Fruit fly (Drosophila melanogaster) whole organism, embryonic: ENCODE data around the gene NimC3.

Experiments used
- Adf1 ChIP-seq: fragments of 200-800 bp; sonication (Bioruptor generic); IDR thresholded peaks from 2 replicates; pipeline ENCODE4 v1.3.6; 2022; ENCODE audit warnings: missing biosample characterization, missing genetic modification characterization
- Asciz ChIP-seq: fragments of 200-800 bp; sonication (Bioruptor generic); optimal IDR thresholded peaks from 2 replicates; lab custom pipeline; 2017; ENCODE audit warnings: missing biosample characterization, mild to moderate bottlenecking, missing genetic modification characterization, missing genetic modification reagents
- CG10267 ChIP-seq: fragments of 200-800 bp; sonication (Bioruptor generic); optimal IDR thresholded peaks from 2 replicates; lab custom pipeline; 2018; ENCODE audit warnings: missing biosample characterization, mild to moderate bottlenecking, missing genetic modification characterization, moderate library complexity
- CG12155 ChIP-seq: fragments of 200-800 bp; sonication (Bioruptor generic); optimal IDR thresholded peaks from 3 replicates; lab custom pipeline; 2016; ENCODE audit warnings: missing biosample characterization, missing genetic modification characterization
- CG13424 ChIP-seq: fragments of 200-800 bp; sonication (Bioruptor generic); optimal IDR thresholded peaks from 2 replicates; lab custom pipeline; 2019; ENCODE audit warnings: missing biosample characterization, mild to moderate bottlenecking, missing genetic modification characterization, moderate library complexity
- CG13894 ChIP-seq: fragments of 200-800 bp; sonication (Bioruptor generic); optimal IDR thresholded peaks from 3 replicates; lab custom pipeline; 2018; ENCODE audit warnings: missing biosample characterization, mild to moderate bottlenecking, missing genetic modification characterization, moderate library complexity
- CG15011 ChIP-seq: fragments of 200-800 bp; sonication (Bioruptor generic); optimal IDR thresholded peaks from 3 replicates; lab custom pipeline; 2018; ENCODE audit warnings: missing biosample characterization, mild to moderate bottlenecking, missing genetic modification characterization
- CG15514 ChIP-seq: fragments of 200-800 bp; sonication (Bioruptor generic); optimal IDR thresholded peaks from 3 replicates; lab custom pipeline; 2017; ENCODE audit warnings: missing biosample characterization, missing genetic modification characterization, mild to moderate bottlenecking, moderate library complexity, missing genetic modification reagents
- CG17328 ChIP-seq: fragments of 200-800 bp; sonication (Bioruptor generic); IDR thresholded peaks from 2 replicates; pipeline ENCODE4 v1.3.6; 2022; ENCODE audit warnings: missing biosample characterization, missing genetic modification characterization
- CG31365 ChIP-seq: fragments of 200-800 bp; sonication (Bioruptor generic); optimal IDR thresholded peaks from 2 replicates; lab custom pipeline; 2018; ENCODE audit warnings: missing biosample characterization, mild to moderate bottlenecking, missing genetic modification characterization
- CG3995 ChIP-seq: fragments of 200-800 bp; sonication (Bioruptor generic); optimal IDR thresholded peaks from 3 replicates; lab custom pipeline; 2016; ENCODE audit warnings: missing biosample characterization, missing genetic modification characterization
- CG4424 ChIP-seq: fragments of 200-800 bp; sonication (Bioruptor generic); optimal IDR thresholded peaks from 3 replicates; lab custom pipeline; 2016; ENCODE audit warnings: missing biosample characterization, missing genetic modification characterization
- CG4820 ChIP-seq: fragments of 200-800 bp; sonication (Bioruptor generic); optimal IDR thresholded peaks from 3 replicates; lab custom pipeline; 2016; ENCODE audit warnings: missing biosample characterization, missing genetic modification characterization
- CG6272 ChIP-seq: fragments of 200-800 bp; sonication (Bioruptor generic); IDR thresholded peaks from 2 replicates; pipeline ENCODE4 v1.3.6; 2022; ENCODE audit warnings: missing biosample characterization, missing genetic modification characterization
- CG7271 ChIP-seq: fragments of 200-800 bp; sonication (Bioruptor generic); optimal IDR thresholded peaks from 2 replicates; lab custom pipeline; 2018; ENCODE audit warnings: missing biosample characterization, mild to moderate bottlenecking, missing genetic modification characterization, moderate library complexity
- CG7372 ChIP-seq: fragments of 200-800 bp; sonication (Bioruptor generic); IDR thresholded peaks from 2 replicates; pipeline ENCODE4 v1.3.6; 2022; ENCODE audit warnings: missing biosample characterization, missing genetic modification characterization
- CG8388 ChIP-seq: fragments of 200-800 bp; sonication (Bioruptor generic); optimal IDR thresholded peaks from 2 replicates; lab custom pipeline; 2019; ENCODE audit warnings: missing biosample characterization, mild to moderate bottlenecking, missing genetic modification characterization, moderate library complexity
- CG8765 ChIP-seq: fragments of 200-800 bp; sonication (Bioruptor generic); IDR thresholded peaks from 2 replicates; pipeline ENCODE4 v1.3.6; 2022; ENCODE audit warnings: missing biosample characterization, missing genetic modification characterization
- CG9797 ChIP-seq: fragments of 200-800 bp; sonication (Bioruptor generic); optimal IDR thresholded peaks from 3 replicates; lab custom pipeline; 2018; ENCODE audit warnings: missing biosample characterization, mild to moderate bottlenecking, missing genetic modification characterization
- CG9817 ChIP-seq: fragments of 200-800 bp; sonication (Bioruptor generic); optimal IDR thresholded peaks from 2 replicates; lab custom pipeline; 2018; ENCODE audit warnings: missing biosample characterization, mild to moderate bottlenecking, missing genetic modification characterization, moderate library complexity
- CG9876 ChIP-seq: fragments of 200-800 bp; sonication (Bioruptor generic); optimal IDR thresholded peaks from 2 replicates; lab custom pipeline; 2016; ENCODE audit warnings: missing biosample characterization, missing genetic modification characterization
- Chrac-16 ChIP-seq: fragments of 200-800 bp; sonication (Bioruptor generic); optimal IDR thresholded peaks from 3 replicates; lab custom pipeline; 2016; ENCODE audit warnings: missing biosample characterization, missing genetic modification characterization
- Dip3 ChIP-seq: fragments of 200-800 bp; sonication (Bioruptor generic); optimal IDR thresholded peaks from 3 replicates; lab custom pipeline; 2016; ENCODE audit warnings: missing biosample characterization, missing genetic modification characterization
- Dll ChIP-seq: fragments of 200-800 bp; sonication (Bioruptor generic); IDR thresholded peaks from 4 replicates; pipeline ENCODE4 v1.3.6; 2022; ENCODE audit warnings: missing biosample characterization, missing genetic modification characterization; ENCODE audit not compliant: partially characterized antibody
- ERR ChIP-seq: fragments of 200-800 bp; sonication (Bioruptor generic); optimal IDR thresholded peaks from 2 replicates; lab custom pipeline; 2016; ENCODE audit warnings: missing biosample characterization, missing genetic modification characterization
- Fer1 ChIP-seq: fragments of 200-800 bp; sonication (Bioruptor generic); optimal IDR thresholded peaks from 2 replicates; lab custom pipeline; 2017; ENCODE audit warnings: missing biosample characterization, mild to moderate bottlenecking, missing genetic modification characterization
- Hr39 ChIP-seq: fragments of >200 bp; optimal IDR thresholded peaks from 2 replicates; lab custom pipeline; 2017
- Hr51 ChIP-seq, 2 experiments: fragments of 200-800 bp; sonication (Bioruptor generic); optimal IDR thresholded peaks; 2 replicates in 1 of 2; 3 replicates in 1 of 2; lab custom pipeline; 2016 to 2018; ENCODE audit warnings: missing biosample characterization in 2 of 2, missing genetic modification characterization in 2 of 2, mild to moderate bottlenecking in 1 of 2, moderate library complexity in 1 of 2
- NK7.1 ChIP-seq: fragments of 200-800 bp; sonication (Bioruptor generic); optimal IDR thresholded peaks from 3 replicates; lab custom pipeline; 2016; ENCODE audit warnings: missing biosample characterization, missing genetic modification characterization
- Nf-YB ChIP-seq: fragments of 200-800 bp; sonication (Bioruptor generic); optimal IDR thresholded peaks from 3 replicates; lab custom pipeline; 2019; ENCODE audit warnings: missing biosample characterization, mild to moderate bottlenecking, missing genetic modification characterization, moderate library complexity
- NfI ChIP-seq: fragments of 200-800 bp; sonication (Bioruptor generic); optimal IDR thresholded peaks from 3 replicates; lab custom pipeline; 2018; ENCODE audit warnings: missing biosample characterization, mild to moderate bottlenecking, missing genetic modification characterization, moderate library complexity
- Sox102F ChIP-seq: fragments of 200-800 bp; sonication (Bioruptor generic); optimal IDR thresholded peaks from 2 replicates; lab custom pipeline; 2018; ENCODE audit warnings: missing biosample characterization, mild to moderate bottlenecking, missing genetic modification characterization, moderate library complexity
- Sry-β ChIP-seq: fragments of 200-800 bp; sonication (Bioruptor generic); optimal IDR thresholded peaks from 2 replicates; lab custom pipeline; 2018; ENCODE audit warnings: missing biosample characterization, mild to moderate bottlenecking, missing genetic modification characterization, moderate library complexity
- Tbp ChIP-seq: fragments of >200 bp; optimal IDR thresholded peaks from 2 replicates; lab custom pipeline; 2018; ENCODE audit warnings: missing biosample characterization, missing genetic modification characterization
- Vsx1 ChIP-seq: fragments of 200-800 bp; sonication (Bioruptor generic); optimal IDR thresholded peaks from 2 replicates; lab custom pipeline; 2017; ENCODE audit warnings: missing biosample characterization, mild to moderate bottlenecking, missing genetic modification characterization, missing genetic modification reagents
- az2 ChIP-seq: fragments of 200-800 bp; sonication (Bioruptor generic); optimal IDR thresholded peaks from 3 replicates; lab custom pipeline; 2016; ENCODE audit warnings: missing biosample characterization, missing genetic modification characterization
- bigmax ChIP-seq: fragments of 200-800 bp; sonication (Bioruptor generic); optimal IDR thresholded peaks from 2 replicates; lab custom pipeline; 2018; ENCODE audit warnings: missing biosample characterization, mild to moderate bottlenecking, missing genetic modification characterization
- cad ChIP-seq: fragments of >200 bp; optimal IDR thresholded peaks from 2 replicates; lab custom pipeline; 2017; ENCODE audit warnings: missing biosample characterization, missing genetic modification characterization
- corto ChIP-seq: fragments of 200-800 bp; sonication (Bioruptor generic); optimal IDR thresholded peaks from 2 replicates; lab custom pipeline; 2016; ENCODE audit warnings: missing biosample characterization, mild to moderate bottlenecking, missing genetic modification characterization, moderate library complexity
- ems ChIP-seq: fragments of 200-800 bp; sonication (Bioruptor generic); optimal IDR thresholded peaks from 3 replicates; lab custom pipeline; 2016; ENCODE audit warnings: missing biosample characterization, missing genetic modification characterization
- esg ChIP-seq: fragments of 200-800 bp; sonication (Bioruptor generic); conservative IDR thresholded peaks from 2 replicates; pipeline ENCODE4 v1.3.6; 2022; ENCODE audit warnings: missing biosample characterization, missing genetic modification characterization
- fd96Cb ChIP-seq: fragments of 200-800 bp; sonication (Bioruptor generic); optimal IDR thresholded peaks from 2 replicates; lab custom pipeline; 2018; ENCODE audit warnings: missing biosample characterization, mild to moderate bottlenecking, missing genetic modification characterization, moderate library complexity
- gsb ChIP-seq: fragments of 200-800 bp; sonication (Bioruptor generic); IDR thresholded peaks from 2 replicates; pipeline ENCODE4 v1.3.6; 2022; ENCODE audit warnings: missing biosample characterization, missing genetic modification characterization
- ham ChIP-seq: fragments of 200-800 bp; sonication (Bioruptor generic); IDR thresholded peaks from 2 replicates; pipeline ENCODE4 v1.3.6; 2022; ENCODE audit warnings: missing biosample characterization, missing genetic modification characterization
- jing ChIP-seq: fragments of 200-800 bp; sonication (Bioruptor generic); optimal IDR thresholded peaks from 2 replicates; lab custom pipeline; 2018; ENCODE audit warnings: missing biosample characterization, mild to moderate bottlenecking, missing genetic modification characterization
- kah ChIP-seq: fragments of 200-800 bp; sonication (Bioruptor generic); optimal IDR thresholded peaks from 2 replicates; lab custom pipeline; 2018; ENCODE audit warnings: missing biosample characterization, mild to moderate bottlenecking, missing genetic modification characterization
- nmo ChIP-seq: fragments of 200-800 bp; sonication (Bioruptor generic); optimal IDR thresholded peaks from 2 replicates; lab custom pipeline; 2018; ENCODE audit warnings: missing biosample characterization, mild to moderate bottlenecking, missing genetic modification characterization, moderate library complexity
- prd ChIP-seq, 3 experiments: fragments of >200 bp in 2 of 3; fragments of 200-800 bp in 1 of 3; sonication (Bioruptor generic) in 1 of 3; optimal IDR thresholded peaks in 2 of 3; IDR thresholded peaks in 1 of 3; 2 replicates in 2 of 3; 3 replicates in 1 of 3; pipeline versions ENCODE4 v1.3.6 to Lab custom; 2017 to 2022; ENCODE audit warnings: missing biosample characterization in 1 of 3, missing genetic modification characterization in 1 of 3
- pros ChIP-seq: fragments of 200-800 bp; sonication (Bioruptor generic); optimal IDR thresholded peaks from 3 replicates; lab custom pipeline; 2019; ENCODE audit warnings: missing biosample characterization, mild to moderate bottlenecking, missing genetic modification characterization, moderate library complexity
- sna ChIP-seq: fragments of 200-800 bp; sonication (Bioruptor generic); IDR thresholded peaks from 2 replicates; pipeline ENCODE4 v1.3.6; 2022; ENCODE audit warnings: missing biosample characterization, missing genetic modification characterization; ENCODE audit not compliant: partially characterized antibody
- ssp ChIP-seq: fragments of 200-800 bp; sonication (Bioruptor generic); IDR thresholded peaks from 2 replicates; pipeline ENCODE4 v1.3.6; 2022; ENCODE audit warnings: missing biosample characterization, missing genetic modification characterization

Gene NimC3

DNA sequence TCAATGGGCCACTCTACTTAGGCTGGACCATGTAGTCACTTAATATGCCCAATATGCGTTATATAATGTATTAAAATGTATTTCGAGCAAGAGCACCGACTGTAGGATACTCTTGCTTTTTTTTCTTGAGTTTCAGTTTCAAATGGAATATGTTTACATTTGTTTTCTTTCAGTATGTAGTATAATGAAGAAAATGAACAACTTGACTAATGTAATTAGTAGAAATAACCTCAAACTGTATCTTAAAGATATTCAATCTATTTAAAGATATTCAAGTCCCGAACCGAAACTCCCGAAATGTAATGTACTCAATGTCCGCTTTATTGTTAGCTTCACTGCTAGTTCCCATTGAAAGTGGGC, 4.7 kb upstream of the NimC3 start (continued):
- TF ChIP-seq corto (GFP tag; lab: Kevin White, UChicago) (no peak), Dll (GFP tag; lab: Robert Waterston, UW) (no peak), CG15011 (GFP tag; lab: Kevin White, UChicago) (no peak), CG13894 (tag; lab: Kevin White, UChicago) (no peak), Sox102F (GFP tag; lab: Kevin White, UChicago) (peak; percentile 73), gsb (GFP tag; lab: Robert Waterston, UW) (no peak), CG17328 (GFP tag; lab: Robert Waterston, UW) (peak; percentile 22; the same call in 1 of the 2 replicates), CG8765 (GFP tag; lab: Robert Waterston, UW) (no peak), CG8388 (GFP tag; lab: Kevin White, UChicago) (peak; percentile 30), ERR (GFP tag; lab: Kevin White, UChicago) (no peak), CG3995 (GFP tag; lab: Kevin White, UChicago) (no peak), CG9817 (tag; lab: Kevin White, UChicago) (peak; percentile 25), Adf1 (GFP tag; lab: Robert Waterston, UW) (no peak), kah (GFP tag; lab: Kevin White, UChicago) (no peak), CG4820 (GFP tag; lab: Kevin White, UChicago) (peak; percentile 3), CG7372 (GFP tag; lab: Robert Waterston, UW) (no peak), NfI (peak; percentile 30), pros (GFP tag; lab: Kevin White, UChicago) (no peak), az2 (GFP tag; lab: Kevin White, UChicago) (peak; percentile 22), Hr39 (lab: Kevin White, UChicago) (no peak), jing (GFP tag; lab: Kevin White, UChicago) (peak; percentile 34), Hr51 (GFP tag; optimal IDR thresholded peaks at IDR 0.05; lab: Kevin White, UChicago) (peak in 1 of 2 experiments; percentile 73), esg (no peak), CG6272 (GFP tag; lab: Robert Waterston, UW) (no peak), Tbp (no peak), Vsx1 (GFP tag; lab: Kevin White, UChicago) (no peak), Fer1 (no peak), CG13424 (peak; percentile 45), Dip3 (peak; percentile 43), ems (no peak), CG31365 (no peak), Chrac-16 (peak; percentile 34), CG4424 (GFP tag; lab: Kevin White, UChicago) (peak; percentile 27), Asciz (GFP tag; lab: Kevin White, UChicago) (no peak), fd96Cb (tag; lab: Kevin White, UChicago) (peak; percentile 58), nmo (peak; percentile 63), ham (no peak), Nf-YB (GFP tag; lab: Kevin White, UChicago) (no peak), CG15514 (GFP tag; lab: Kevin White, UChicago) (no peak), NK7.1 (GFP tag; lab: Kevin White, UChicago) (no peak), Sry-β (GFP tag; lab: Kevin White, UChicago) (no peak), CG9797 (GFP tag; lab: Kevin White, UChicago) (no peak), CG7271 (no peak), CG9876 (GFP tag; lab: Kevin White, UChicago) (no peak), CG10267 (tag; lab: Kevin White, UChicago) (peak; percentile 29), prd (optimal IDR thresholded peaks at IDR 0.05; lab: Kevin White, UChicago) (no peak), prd (GFP tag; IDR thresholded peaks at IDR 0.05; lab: Robert Waterston, UW) (peak; percentile 50; the same call in 1 of the 3 replicates), CG12155 (GFP tag; lab: Kevin White, UChicago) (no peak), bigmax (GFP tag; lab: Kevin White, UChicago) (no peak), ssp (no peak), sna (GFP tag; lab: Robert Waterston, UW) (no peak), cad (GFP tag; lab: Kevin White, UChicago) (no peak)
